Fruit fly (Drosophila melanogaster) whole organism, embryonic: ENCODE measurements around the gene nAChRalpha5.

Experiments used
- Atf6 ChIP-seq: fragments of 200-800 bp; sonication (Bioruptor generic); IDR thresholded peaks from 2 replicates; pipeline ENCODE4 v1.3.6; 2022; ENCODE audit warnings: missing biosample characterization, missing genetic modification characterization
- Bdp1 ChIP-seq: fragments of 200-800 bp; sonication (Bioruptor generic); optimal IDR thresholded peaks from 3 replicates; lab custom pipeline; 2016; ENCODE audit warnings: missing biosample characterization, missing genetic modification characterization
- CG12219 ChIP-seq: fragments of 200-800 bp; sonication (Bioruptor generic); optimal IDR thresholded peaks from 3 replicates; lab custom pipeline; 2018; ENCODE audit warnings: missing biosample characterization, mild to moderate bottlenecking, missing genetic modification characterization
- CG13287 ChIP-seq: fragments of 200-800 bp; sonication (Bioruptor generic); IDR thresholded peaks from 2 replicates; pipeline ENCODE4 v1.3.6; 2022; ENCODE audit warnings: missing biosample characterization, missing genetic modification characterization; ENCODE audit not compliant: partially characterized antibody
- CG13624 ChIP-seq: fragments of 200-800 bp; sonication (Bioruptor generic); optimal IDR thresholded peaks from 2 replicates; lab custom pipeline; 2016; ENCODE audit warnings: missing biosample characterization, missing genetic modification characterization
- CG13894 ChIP-seq: fragments of 200-800 bp; sonication (Bioruptor generic); optimal IDR thresholded peaks from 3 replicates; lab custom pipeline; 2018; ENCODE audit warnings: missing biosample characterization, mild to moderate bottlenecking, missing genetic modification characterization, moderate library complexity
- CG16815 ChIP-seq: fragments of 200-800 bp; sonication (Bioruptor generic); optimal IDR thresholded peaks from 3 replicates; lab custom pipeline; 2017; ENCODE audit warnings: missing biosample characterization, mild to moderate bottlenecking, missing genetic modification characterization
- CG18262 ChIP-seq: fragments of 200-800 bp; optimal IDR thresholded peaks from 3 replicates; lab custom pipeline; 2019; ENCODE audit warnings: missing biosample characterization, mild to moderate bottlenecking, missing genetic modification characterization, moderate library complexity
- CG2889 ChIP-seq: fragments of 200-800 bp; sonication (Bioruptor generic); IDR thresholded peaks from 3 replicates; pipeline ENCODE4 v1.3.6; 2022; ENCODE audit warnings: missing biosample characterization, missing genetic modification characterization
- CG31365 ChIP-seq: fragments of 200-800 bp; sonication (Bioruptor generic); optimal IDR thresholded peaks from 2 replicates; lab custom pipeline; 2018; ENCODE audit warnings: missing biosample characterization, mild to moderate bottlenecking, missing genetic modification characterization
- CG31441 ChIP-seq: fragments of 200-800 bp; sonication (Bioruptor generic); IDR thresholded peaks from 2 replicates; pipeline ENCODE4 v1.3.6; 2022; ENCODE audit warnings: missing biosample characterization, missing genetic modification characterization
- CG3726 ChIP-seq: fragments of 200-800 bp; sonication (Bioruptor generic); IDR thresholded peaks from 3 replicates; pipeline ENCODE4, ENCODE4 v1.3.6; 2022; ENCODE audit warnings: missing biosample characterization, missing genetic modification characterization
- CG42726 ChIP-seq: fragments of 200-800 bp; sonication (Bioruptor generic); IDR thresholded peaks from 2 replicates; pipeline ENCODE4 v1.3.6; 2022; ENCODE audit warnings: missing biosample characterization, missing genetic modification characterization; ENCODE audit not compliant: partially characterized antibody
- CG5953 ChIP-seq: fragments of 200-800 bp; sonication (Bioruptor generic); IDR thresholded peaks from 2 replicates; pipeline ENCODE4 v1.3.6; 2022; ENCODE audit warnings: missing biosample characterization, missing genetic modification characterization
- CG6791 ChIP-seq: fragments of 200-800 bp; sonication (Bioruptor generic); IDR thresholded peaks from 3 replicates; pipeline ENCODE4 v1.3.6; 2022; ENCODE audit warnings: missing biosample characterization, missing genetic modification characterization; ENCODE audit not compliant: partially characterized antibody
- CoRest ChIP-seq: fragments of 200-800 bp; sonication (Bioruptor generic); optimal IDR thresholded peaks from 3 replicates; lab custom pipeline; 2018; ENCODE audit warnings: missing biosample characterization, mild to moderate bottlenecking, missing genetic modification characterization, moderate library complexity
- D19B ChIP-seq: fragments of 200-800 bp; sonication (Bioruptor generic); optimal IDR thresholded peaks from 2 replicates; lab custom pipeline; 2017; ENCODE audit warnings: missing biosample characterization, mild to moderate bottlenecking, missing genetic modification characterization
- Dbx ChIP-seq: fragments of 200-800 bp; sonication (Bioruptor generic); IDR thresholded peaks from 3 replicates; pipeline ENCODE4 v1.3.6; 2022; ENCODE audit warnings: missing biosample characterization, missing genetic modification characterization
- ERR ChIP-seq: fragments of 200-800 bp; sonication (Bioruptor generic); optimal IDR thresholded peaks from 2 replicates; lab custom pipeline; 2016; ENCODE audit warnings: missing biosample characterization, missing genetic modification characterization
- HLH4C ChIP-seq: fragments of 200-800 bp; sonication (Bioruptor generic); IDR thresholded peaks from 3 replicates; pipeline ENCODE4 v1.3.6; 2022; ENCODE audit warnings: missing biosample characterization, missing genetic modification characterization; ENCODE audit not compliant: partially characterized antibody
- HmgZ ChIP-seq: fragments of 200-800 bp; sonication (Bioruptor generic); optimal IDR thresholded peaks from 2 replicates; lab custom pipeline; 2018; ENCODE audit warnings: missing biosample characterization, mild to moderate bottlenecking, missing genetic modification characterization
- Lim3 ChIP-seq: fragments of 200-800 bp; sonication (Bioruptor generic); IDR thresholded peaks from 2 replicates; pipeline ENCODE4 v1.3.6; 2022; ENCODE audit warnings: missing biosample characterization, missing genetic modification characterization
- Mad ChIP-seq: fragments of 200-800 bp; sonication (Bioruptor generic); optimal IDR thresholded peaks from 2 replicates; lab custom pipeline; 2016; ENCODE audit warnings: missing biosample characterization, missing genetic modification characterization
- Vsx1 ChIP-seq: fragments of 200-800 bp; sonication (Bioruptor generic); optimal IDR thresholded peaks from 2 replicates; lab custom pipeline; 2017; ENCODE audit warnings: missing biosample characterization, mild to moderate bottlenecking, missing genetic modification characterization, missing genetic modification reagents
- ato ChIP-seq: fragments of 200-800 bp; sonication (Bioruptor generic); IDR thresholded peaks from 2 replicates; pipeline ENCODE4 v1.3.6; 2022; ENCODE audit warnings: missing biosample characterization, missing genetic modification characterization; ENCODE audit not compliant: partially characterized antibody
- bsh ChIP-seq, 2 experiments: fragments of 200-800 bp; sonication (Bioruptor generic); optimal IDR thresholded peaks; 2 replicates each; lab custom pipeline; 2017 to 2018; ENCODE audit warnings: mild to moderate bottlenecking in 2 of 2, missing biosample characterization in 2 of 2, missing genetic modification characterization in 2 of 2, moderate library complexity in 1 of 2
- cato ChIP-seq: fragments of 200-800 bp; sonication (Bioruptor generic); optimal IDR thresholded peaks from 2 replicates; lab custom pipeline; 2016; ENCODE audit warnings: missing biosample characterization, missing genetic modification characterization, borderline replicate concordance
- crp ChIP-seq, 2 experiments: fragments of 200-800 bp; sonication (Bioruptor generic); optimal IDR thresholded peaks; 2 replicates in 1 of 2; 3 replicates in 1 of 2; lab custom pipeline; 2017; ENCODE audit warnings: missing biosample characterization in 2 of 2, missing genetic modification characterization in 2 of 2, mild to moderate bottlenecking in 1 of 2, moderate library complexity in 1 of 2
- danr ChIP-seq: fragments of 200-800 bp; sonication (Bioruptor generic); IDR thresholded peaks from 2 replicates; pipeline ENCODE4 v1.3.6; 2022; ENCODE audit warnings: missing biosample characterization, missing genetic modification characterization
- fd102C ChIP-seq: fragments of 200-800 bp; sonication (Bioruptor generic); optimal IDR thresholded peaks from 2 replicates; lab custom pipeline; 2018; ENCODE audit warnings: missing biosample characterization, mild to moderate bottlenecking, missing genetic modification characterization, moderate library complexity
- fu2 ChIP-seq: fragments of 200-800 bp; sonication (Bioruptor generic); optimal IDR thresholded peaks from 2 replicates; lab custom pipeline; 2016; ENCODE audit warnings: missing biosample characterization, missing genetic modification characterization
- gro ChIP-seq: fragments of 200-800 bp; sonication (Bioruptor generic); optimal IDR thresholded peaks from 2 replicates; lab custom pipeline; 2016; ENCODE audit warnings: missing biosample characterization, missing genetic modification characterization
- gt ChIP-seq: fragments of 200-800 bp; sonication (Bioruptor generic); IDR thresholded peaks from 2 replicates; pipeline ENCODE4 v1.3.6; 2022; ENCODE audit warnings: missing biosample characterization, missing genetic modification characterization
- ham ChIP-seq: fragments of 200-800 bp; sonication (Bioruptor generic); IDR thresholded peaks from 2 replicates; pipeline ENCODE4 v1.3.6; 2022; ENCODE audit warnings: missing biosample characterization, missing genetic modification characterization
- jumu ChIP-seq: fragments of 200-800 bp; sonication (Bioruptor generic); optimal IDR thresholded peaks from 3 replicates; lab custom pipeline; 2016; ENCODE audit warnings: missing biosample characterization, missing genetic modification characterization
- lola ChIP-seq, 3 experiments: fragments of >200 bp in 2 of 3; fragments of 200-800 bp in 1 of 3; sonication (Bioruptor generic) in 1 of 3; optimal IDR thresholded peaks; 2 replicates each; lab custom pipeline; 2017 to 2019; ENCODE audit warnings: missing biosample characterization in 3 of 3, missing genetic modification characterization in 3 of 3, mild to moderate bottlenecking in 1 of 3, moderate library complexity in 1 of 3
- lov ChIP-seq, 2 experiments: fragments of 200-800 bp in 1 of 2; fragments of >200 bp in 1 of 2; sonication (Bioruptor generic) in 1 of 2; IDR thresholded peaks in 1 of 2; optimal IDR thresholded peaks in 1 of 2; 2 replicates in 1 of 2; 3 replicates in 1 of 2; pipeline versions ENCODE4 v1.3.6 to Lab custom; 2017 to 2022; ENCODE audit warnings: missing biosample characterization in 1 of 2, missing genetic modification characterization in 1 of 2
- oc ChIP-seq: fragments of 200-800 bp; sonication (Bioruptor generic); optimal IDR thresholded peaks from 2 replicates; lab custom pipeline; 2018; ENCODE audit warnings: missing biosample characterization, mild to moderate bottlenecking, missing genetic modification characterization, moderate library complexity
- odd ChIP-seq: fragments of 200-800 bp; sonication (Bioruptor generic); optimal IDR thresholded peaks from 2 replicates; lab custom pipeline; 2017; ENCODE audit warnings: missing biosample characterization, mild to moderate bottlenecking, missing genetic modification characterization
- pho ChIP-seq: fragments of 200-800 bp; sonication (Bioruptor generic); optimal IDR thresholded peaks from 2 replicates; lab custom pipeline; 2016; ENCODE audit warnings: missing biosample characterization, missing genetic modification characterization
- seq ChIP-seq: fragments of 200-800 bp; sonication (Bioruptor generic); IDR thresholded peaks from 2 replicates; pipeline ENCODE4 v1.3.6; 2022; ENCODE audit warnings: missing biosample characterization, missing genetic modification characterization
- sima ChIP-seq: fragments of 200-800 bp; sonication (Bioruptor generic); optimal IDR thresholded peaks from 2 replicates; lab custom pipeline; 2016; ENCODE audit warnings: missing biosample characterization, missing genetic modification characterization
- slou ChIP-seq: fragments of 200-800 bp; sonication (Bioruptor generic); optimal IDR thresholded peaks from 3 replicates; lab custom pipeline; 2016; ENCODE audit warnings: missing biosample characterization, missing genetic modification characterization
- slp2 ChIP-seq: fragments of 200-800 bp; sonication (Bioruptor generic); optimal IDR thresholded peaks from 2 replicates; lab custom pipeline; 2016; ENCODE audit warnings: missing biosample characterization, missing genetic modification characterization
- sob ChIP-seq: fragments of 200-800 bp; sonication (Bioruptor generic); IDR thresholded peaks from 2 replicates; pipeline ENCODE4 v1.3.6; 2022; ENCODE audit warnings: missing biosample characterization, missing genetic modification characterization
- ttk ChIP-seq: fragments of 200-800 bp; sonication (Bioruptor generic); IDR thresholded peaks from 2 replicates; pipeline ENCODE4 v2.1.2; 2022; ENCODE audit warnings: missing biosample characterization, missing genetic modification characterization
- twi ChIP-seq: fragments of 200-800 bp; optimal IDR thresholded peaks from 2 replicates; lab custom pipeline; 2019; ENCODE audit warnings: missing biosample characterization, mild to moderate bottlenecking, missing genetic modification characterization, moderate library complexity
- tx ChIP-seq: fragments of 200-800 bp; sonication (Bioruptor generic); optimal IDR thresholded peaks from 2 replicates; lab custom pipeline; 2016; ENCODE audit warnings: missing biosample characterization, missing genetic modification characterization
- vfl ChIP-seq: fragments of 200-800 bp; sonication (Bioruptor generic); optimal IDR thresholded peaks from 2 replicates; lab custom pipeline; 2016; ENCODE audit warnings: missing biosample characterization, missing genetic modification characterization
- zfh2 ChIP-seq: fragments of 200-800 bp; sonication (Bioruptor generic); optimal IDR thresholded peaks from 2 replicates; lab custom pipeline; 2016; ENCODE audit warnings: missing biosample characterization, missing genetic modification characterization

The nAChRalpha5 gene

DNA sequence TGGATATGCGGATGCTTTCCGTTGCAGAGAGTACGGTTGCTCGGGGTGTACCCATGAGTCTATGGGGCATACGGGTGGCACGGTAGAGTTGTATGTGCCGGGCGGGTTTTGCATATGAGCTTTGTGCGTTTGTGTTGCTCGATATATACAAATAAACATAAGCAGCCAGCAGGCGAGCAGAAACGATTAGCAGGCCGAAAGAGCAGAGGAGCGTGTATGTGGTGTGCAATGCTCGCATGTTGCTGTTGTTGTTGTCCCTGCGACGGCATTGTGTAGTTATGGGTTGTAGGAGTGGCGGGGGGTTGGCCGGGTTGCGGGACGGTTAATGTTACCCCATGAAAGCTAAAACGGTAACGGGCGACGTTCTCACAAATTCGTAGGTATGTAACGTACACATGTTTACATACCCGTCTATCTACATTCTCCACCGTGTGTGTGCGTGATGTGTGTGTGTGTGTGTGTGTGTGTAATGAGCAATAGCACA is 18.3 kb upstream of the nAChRalpha5 start (continued):
- TF ChIP-seq CG42726 (GFP tag; lab: Robert Waterston, UW) (peak; percentile 49), CG3726 (no peak), gro (GFP tag; lab: Kevin White, UChicago) (peak; percentile 60), danr (GFP tag; lab: Robert Waterston, UW) (no peak), Dbx (GFP tag; lab: Robert Waterston, UW) (no peak; the same call in 2 of the 3 replicates), ERR (GFP tag; lab: Kevin White, UChicago) (peak; percentile 26), CG2889 (GFP tag; lab: Robert Waterston, UW) (no peak), zfh2 (GFP tag; lab: Kevin White, UChicago) (no peak), sima (GFP tag; lab: Kevin White, UChicago) (no peak), Lim3 (GFP tag; lab: Robert Waterston, UW) (no peak), pho (no peak), sob (GFP tag; lab: Robert Waterston, UW) (no peak), slp2 (no peak), oc (no peak), CG13624 (GFP tag; lab: Kevin White, UChicago) (no peak), seq (GFP tag; lab: Robert Waterston, UW) (no peak), D19B (no peak), Mad (GFP tag; lab: Kevin White, UChicago) (no peak), ham (GFP tag; lab: Robert Waterston, UW) (no peak), Vsx1 (no peak), vfl (no peak), ttk (GFP tag; lab: Robert Waterston, UW) (0 out of 2 replicates have a peak, but pooled peaks have one; percentile 4), fu2 (no peak), twi (tag; lab: Kevin White, UChicago) (no peak), CG13894 (tag; lab: Kevin White, UChicago) (peak; percentile 91), odd (GFP tag; lab: Kevin White, UChicago) (no peak), CG13287 (peak; percentile 64), HmgZ (tag; lab: Kevin White, UChicago) (peak; percentile 30), lov (optimal IDR thresholded peaks at IDR 0.05; lab: Kevin White, UChicago) (no peak), lov (GFP tag; IDR thresholded peaks at IDR 0.05; lab: Robert Waterston, UW) (no peak), Bdp1 (no peak), CG18262 (tag; lab: Kevin White, UChicago) (no peak), tx (GFP tag; lab: Kevin White, UChicago) (no peak), CG5953 (GFP tag; lab: Robert Waterston, UW) (no peak), CG6791 (peak; percentile 91), CG16815 (GFP tag; lab: Kevin White, UChicago) (no peak), cato (no peak), CG31441 (GFP tag; lab: Robert Waterston, UW) (no peak), Atf6 (GFP tag; lab: Robert Waterston, UW) (no peak; the same call in 1 of the 2 replicates), bsh (GFP tag; optimal IDR thresholded peaks at IDR 0.05; lab: Kevin White, UChicago) (no peak), ato (GFP tag; lab: Robert Waterston, UW) (peak; percentile 50; the same call in 1 of the 2 replicates), CG31365 (tag; lab: Kevin White, UChicago) (peak; percentile 17), HLH4C (GFP tag; lab: Robert Waterston, UW) (peak; percentile 28; the same call in 1 of the 3 replicates), jumu (no peak), lola (GFP tag; optimal IDR thresholded peaks at IDR 0.05; lab: Kevin White, UChicago) (no peak), CoRest (tag; lab: Kevin White, UChicago) (no peak), crp (GFP tag; optimal IDR thresholded peaks at IDR 0.05; lab: Kevin White, UChicago) (no peak), gt (GFP tag; lab: Robert Waterston, UW) (no peak), fd102C (GFP tag; lab: Kevin White, UChicago) (no peak), slou (GFP tag; lab: Kevin White, UChicago) (no peak), CG12219 (GFP tag; lab: Kevin White, UChicago) (no peak)
